Fruit fly (Drosophila melanogaster) whole organism, embryonic: ENCODE data around the gene Cat.

Source experiments
- ATbp ChIP-seq: fragments of 200-800 bp; sonication (Bioruptor generic); optimal IDR thresholded peaks from 2 replicates; lab custom pipeline; 2017; ENCODE audit warnings: missing biosample characterization, mild to moderate bottlenecking, missing genetic modification characterization, missing genetic modification reagents
- Adf1 ChIP-seq: fragments of 200-800 bp; sonication (Bioruptor generic); IDR thresholded peaks from 2 replicates; pipeline ENCODE4 v1.3.6; 2022; ENCODE audit warnings: missing biosample characterization, missing genetic modification characterization
- Atf-2 ChIP-seq: fragments of 200-800 bp; sonication (Bioruptor generic); optimal IDR thresholded peaks from 2 replicates; lab custom pipeline; 2016; ENCODE audit warnings: missing biosample characterization, missing genetic modification characterization
- Awh ChIP-seq: fragments of 200-800 bp; sonication (Bioruptor generic); IDR thresholded peaks from 2 replicates; pipeline ENCODE4, ENCODE4 v1.3.6; 2022; ENCODE audit warnings: missing biosample characterization, missing genetic modification characterization
- Bdp1 ChIP-seq: fragments of 200-800 bp; sonication (Bioruptor generic); optimal IDR thresholded peaks from 3 replicates; lab custom pipeline; 2016; ENCODE audit warnings: missing biosample characterization, missing genetic modification characterization
- C15 ChIP-seq: fragments of 200-800 bp; sonication (Bioruptor generic); IDR thresholded peaks from 3 replicates; pipeline ENCODE4 v1.3.6; 2022; ENCODE audit warnings: missing biosample characterization, missing genetic modification characterization
- CG11504 ChIP-seq: fragments of 200-800 bp; sonication (Bioruptor generic); optimal IDR thresholded peaks from 3 replicates; lab custom pipeline; 2019; ENCODE audit warnings: missing biosample characterization, mild to moderate bottlenecking, missing genetic modification characterization, moderate library complexity
- CG12299 ChIP-seq: fragments of 200-800 bp; sonication (Bioruptor generic); optimal IDR thresholded peaks from 2 replicates; lab custom pipeline; 2018; ENCODE audit warnings: missing biosample characterization, mild to moderate bottlenecking, missing genetic modification characterization
- CG13894 ChIP-seq: fragments of 200-800 bp; sonication (Bioruptor generic); optimal IDR thresholded peaks from 3 replicates; lab custom pipeline; 2018; ENCODE audit warnings: missing biosample characterization, mild to moderate bottlenecking, missing genetic modification characterization, moderate library complexity
- CG17829 ChIP-seq: fragments of 200-800 bp; optimal IDR thresholded peaks from 2 replicates; lab custom pipeline; 2019; ENCODE audit warnings: missing biosample characterization, mild to moderate bottlenecking, missing genetic modification characterization, moderate library complexity
- CG18764 ChIP-seq: fragments of 200-800 bp; sonication (Bioruptor generic); optimal IDR thresholded peaks from 3 replicates; lab custom pipeline; 2016; ENCODE audit warnings: missing biosample characterization, missing genetic modification characterization
- CG2889 ChIP-seq: fragments of 200-800 bp; sonication (Bioruptor generic); IDR thresholded peaks from 3 replicates; pipeline ENCODE4 v1.3.6; 2022; ENCODE audit warnings: missing biosample characterization, missing genetic modification characterization
- CG3847 ChIP-seq: fragments of 200-800 bp; sonication (Bioruptor generic); IDR thresholded peaks from 2 replicates; pipeline ENCODE4 v1.3.6; 2022; ENCODE audit warnings: missing biosample characterization, missing genetic modification characterization
- CG43689 ChIP-seq: fragments of 200-800 bp; sonication (Bioruptor generic); IDR thresholded peaks from 2 replicates; pipeline ENCODE4 v1.3.6; 2022; ENCODE audit warnings: missing biosample characterization, missing genetic modification characterization
- CG5245 ChIP-seq: fragments of 200-800 bp; sonication (Bioruptor generic); optimal IDR thresholded peaks from 3 replicates; lab custom pipeline; 2016; ENCODE audit warnings: missing biosample characterization, missing genetic modification characterization
- CG6791 ChIP-seq: fragments of 200-800 bp; sonication (Bioruptor generic); IDR thresholded peaks from 3 replicates; pipeline ENCODE4 v1.3.6; 2022; ENCODE audit warnings: missing biosample characterization, missing genetic modification characterization; ENCODE audit not compliant: partially characterized antibody
- CG7786 ChIP-seq: fragments of 200-800 bp; sonication (Bioruptor generic); optimal IDR thresholded peaks from 2 replicates; lab custom pipeline; 2016; ENCODE audit warnings: missing biosample characterization, missing genetic modification characterization
- CG9215 ChIP-seq: fragments of 200-800 bp; sonication (Bioruptor generic); IDR thresholded peaks from 2 replicates; pipeline ENCODE4 v1.3.6; 2022; ENCODE audit warnings: missing biosample characterization, missing genetic modification characterization
- CG9797 ChIP-seq: fragments of 200-800 bp; sonication (Bioruptor generic); optimal IDR thresholded peaks from 3 replicates; lab custom pipeline; 2018; ENCODE audit warnings: missing biosample characterization, mild to moderate bottlenecking, missing genetic modification characterization
- Camta ChIP-seq: fragments of 200-800 bp; sonication (Bioruptor generic); optimal IDR thresholded peaks from 2 replicates; lab custom pipeline; 2016; ENCODE audit warnings: missing biosample characterization, missing genetic modification characterization
- CoRest ChIP-seq: fragments of 200-800 bp; sonication (Bioruptor generic); optimal IDR thresholded peaks from 3 replicates; lab custom pipeline; 2018; ENCODE audit warnings: missing biosample characterization, mild to moderate bottlenecking, missing genetic modification characterization, moderate library complexity
- Dp ChIP-seq: fragments of 200-800 bp; sonication (Bioruptor generic); optimal IDR thresholded peaks from 2 replicates; lab custom pipeline; 2018; ENCODE audit warnings: missing biosample characterization, mild to moderate bottlenecking, missing genetic modification characterization, moderate library complexity
- ERR ChIP-seq: fragments of 200-800 bp; sonication (Bioruptor generic); optimal IDR thresholded peaks from 2 replicates; lab custom pipeline; 2016; ENCODE audit warnings: missing biosample characterization, missing genetic modification characterization
- Hey ChIP-seq: fragments of 200-800 bp; sonication (Bioruptor generic); optimal IDR thresholded peaks from 3 replicates; lab custom pipeline; 2018; ENCODE audit warnings: missing biosample characterization, mild to moderate bottlenecking, missing genetic modification characterization
- Kr ChIP-seq: fragments of 200-800 bp; sonication (Bioruptor generic); optimal IDR thresholded peaks from 2 replicates; lab custom pipeline; 2017; ENCODE audit warnings: missing biosample characterization, mild to moderate bottlenecking, missing genetic modification characterization
- MESR4 ChIP-seq: fragments of 200-800 bp; sonication (Bioruptor generic); optimal IDR thresholded peaks from 2 replicates; lab custom pipeline; 2018; ENCODE audit warnings: missing biosample characterization, mild to moderate bottlenecking, missing genetic modification characterization, moderate library complexity
- Max ChIP-seq: fragments of 200-800 bp; sonication (Bioruptor generic); optimal IDR thresholded peaks from 2 replicates; lab custom pipeline; 2016; ENCODE audit warnings: missing biosample characterization, mild to moderate bottlenecking, missing genetic modification characterization
- NK7.1 ChIP-seq: fragments of 200-800 bp; sonication (Bioruptor generic); optimal IDR thresholded peaks from 3 replicates; lab custom pipeline; 2016; ENCODE audit warnings: missing biosample characterization, missing genetic modification characterization
- Nf-YC ChIP-seq: fragments of 200-800 bp; optimal IDR thresholded peaks from 3 replicates; lab custom pipeline; 2019; ENCODE audit warnings: missing biosample characterization, mild to moderate bottlenecking, missing genetic modification characterization, moderate library complexity
- Scr ChIP-seq: fragments of 200-800 bp; sonication (Bioruptor generic); IDR thresholded peaks from 2 replicates; pipeline ENCODE4 v1.3.6; 2022; ENCODE audit warnings: missing biosample characterization, missing genetic modification characterization; ENCODE audit not compliant: partially characterized antibody
- Ssrp ChIP-seq: fragments of 200-800 bp; sonication (Bioruptor generic); optimal IDR thresholded peaks from 2 replicates; lab custom pipeline; 2018; ENCODE audit warnings: missing biosample characterization, mild to moderate bottlenecking, missing genetic modification characterization, moderate library complexity
- ash1 ChIP-seq: fragments of 200-800 bp; sonication (Bioruptor generic); optimal IDR thresholded peaks from 2 replicates; lab custom pipeline; 2018; ENCODE audit warnings: missing biosample characterization, mild to moderate bottlenecking, missing genetic modification characterization
- chif ChIP-seq, 2 experiments: fragments of 200-800 bp; sonication (Bioruptor generic); optimal IDR thresholded peaks; 3 replicates each; lab custom pipeline; 2016; ENCODE audit warnings: missing biosample characterization in 2 of 2, missing genetic modification characterization in 2 of 2
- chinmo ChIP-seq: fragments of 200-800 bp; sonication (Bioruptor generic); IDR thresholded peaks from 4 replicates; pipeline ENCODE4 v1.3.6; 2022; ENCODE audit warnings: missing biosample characterization, missing genetic modification characterization; ENCODE audit not compliant: partially characterized antibody
- chm ChIP-seq: fragments of 200-800 bp; sonication (Bioruptor generic); IDR thresholded peaks from 2 replicates; pipeline ENCODE4 v1.3.6; 2022; ENCODE audit warnings: missing biosample characterization, missing genetic modification characterization
- dan ChIP-seq: fragments of 200-800 bp; sonication (Bioruptor generic); IDR thresholded peaks from 2 replicates; pipeline ENCODE4 v1.3.6; 2022; ENCODE audit warnings: missing biosample characterization, missing genetic modification characterization
- danr ChIP-seq: fragments of 200-800 bp; sonication (Bioruptor generic); IDR thresholded peaks from 2 replicates; pipeline ENCODE4 v1.3.6; 2022; ENCODE audit warnings: missing biosample characterization, missing genetic modification characterization
- emc ChIP-seq: fragments of 200-800 bp; sonication (Bioruptor generic); optimal IDR thresholded peaks from 2 replicates; lab custom pipeline; 2016; ENCODE audit warnings: missing biosample characterization, missing genetic modification characterization
- esg ChIP-seq: fragments of 200-800 bp; sonication (Bioruptor generic); conservative IDR thresholded peaks from 2 replicates; pipeline ENCODE4 v1.3.6; 2022; ENCODE audit warnings: missing biosample characterization, missing genetic modification characterization
- lmd ChIP-seq: fragments of 200-800 bp; sonication (Bioruptor generic); IDR thresholded peaks from 2 replicates; pipeline ENCODE4 v1.3.6; 2022; ENCODE audit warnings: missing biosample characterization, missing genetic modification characterization
- nau ChIP-seq: fragments of 200-800 bp; sonication (Bioruptor generic); optimal IDR thresholded peaks from 3 replicates; lab custom pipeline; 2017; ENCODE audit warnings: missing biosample characterization, mild to moderate bottlenecking, missing genetic modification characterization, missing genetic modification reagents
- pita ChIP-seq: fragments of 200-800 bp; sonication (Bioruptor generic); optimal IDR thresholded peaks from 2 replicates; lab custom pipeline; 2017; ENCODE audit warnings: missing biosample characterization, mild to moderate bottlenecking, missing genetic modification characterization
- prd ChIP-seq, 3 experiments: fragments of >200 bp in 2 of 3; fragments of 200-800 bp in 1 of 3; sonication (Bioruptor generic) in 1 of 3; optimal IDR thresholded peaks in 2 of 3; IDR thresholded peaks in 1 of 3; 2 replicates in 2 of 3; 3 replicates in 1 of 3; pipeline versions ENCODE4 v1.3.6 to Lab custom; 2017 to 2022; ENCODE audit warnings: missing biosample characterization in 1 of 3, missing genetic modification characterization in 1 of 3
- pum ChIP-seq: fragments of 200-800 bp; sonication (Bioruptor generic); optimal IDR thresholded peaks from 2 replicates; lab custom pipeline; 2016; ENCODE audit warnings: missing biosample characterization, missing genetic modification characterization
- sc ChIP-seq, 3 experiments: fragments of >200 bp in 2 of 3; fragments of 200-800 bp in 1 of 3; sonication (Bioruptor generic) in 1 of 3; optimal IDR thresholded peaks; 2 replicates in 2 of 3; 3 replicates in 1 of 3; lab custom pipeline; 2017; ENCODE audit warnings: mild to moderate bottlenecking in 1 of 3, missing biosample characterization in 1 of 3, missing genetic modification characterization in 1 of 3, missing genetic modification reagents in 1 of 3
- slou ChIP-seq: fragments of 200-800 bp; sonication (Bioruptor generic); optimal IDR thresholded peaks from 3 replicates; lab custom pipeline; 2016; ENCODE audit warnings: missing biosample characterization, missing genetic modification characterization
- twi ChIP-seq: fragments of 200-800 bp; optimal IDR thresholded peaks from 2 replicates; lab custom pipeline; 2019; ENCODE audit warnings: missing biosample characterization, mild to moderate bottlenecking, missing genetic modification characterization, moderate library complexity
- wek ChIP-seq: fragments of 200-800 bp; sonication (Bioruptor generic); optimal IDR thresholded peaks from 3 replicates; lab custom pipeline; 2018; ENCODE audit warnings: missing biosample characterization, mild to moderate bottlenecking, missing genetic modification characterization, moderate library complexity
- yki ChIP-seq: fragments of >200 bp; optimal IDR thresholded peaks from 3 replicates; lab custom pipeline; 2018
- z ChIP-seq: fragments of 200-800 bp; sonication (Bioruptor generic); IDR thresholded peaks from 3 replicates; pipeline ENCODE4 v1.3.6; 2022; ENCODE audit warnings: missing biosample characterization, missing genetic modification characterization
- zf30C ChIP-seq: fragments of 200-800 bp; sonication (Bioruptor generic); optimal IDR thresholded peaks from 3 replicates; lab custom pipeline; 2018; ENCODE audit warnings: missing biosample characterization, mild to moderate bottlenecking, missing genetic modification characterization

The Cat gene

dm6 chr3L:18786066-18786426 is 36.4 kb upstream of the Cat start (continued):
- TF ChIP-seq CoRest (tag; lab: Kevin White, UChicago) (peak; percentile 2), esg (GFP tag; lab: Robert Waterston, UW) (peak; percentile 47), Scr (GFP tag; lab: Robert Waterston, UW) (no peak), CG2889 (GFP tag; lab: Robert Waterston, UW) (no peak), Max (GFP tag; lab: Kevin White, UChicago) (no peak), CG12299 (tag; lab: Kevin White, UChicago) (peak; percentile 20), Dp (no peak), ATbp (no peak), danr (GFP tag; lab: Robert Waterston, UW) (0 out of 2 replicates have a peak, but pooled peaks have one; percentile 26), Bdp1 (no peak), CG5245 (GFP tag; lab: Kevin White, UChicago) (no peak), z (no peak), CG13894 (no peak), prd (optimal IDR thresholded peaks at IDR 0.05; lab: Kevin White, UChicago) (no peak), prd (GFP tag; IDR thresholded peaks at IDR 0.05; lab: Robert Waterston, UW) (peak; percentile 46; the same call in 1 of the 3 replicates), CG43689 (GFP tag; lab: Robert Waterston, UW) (peak; percentile 50; the same call in 1 of the 2 replicates), CG17829 (tag; lab: Kevin White, UChicago) (peak; percentile 19), Kr (GFP tag; lab: Kevin White, UChicago) (no peak), emc (no peak), zf30C (GFP tag; lab: Kevin White, UChicago) (no peak), nau (GFP tag; lab: Kevin White, UChicago) (peak; percentile 12), C15 (GFP tag; lab: Robert Waterston, UW) (0 out of 3 replicates have a peak, but pooled peaks have one; percentile 34), Atf-2 (GFP tag; lab: Kevin White, UChicago) (no peak), lmd (GFP tag; lab: Robert Waterston, UW) (peak; percentile 33; the same call in 1 of the 2 replicates), chm (GFP tag; lab: Robert Waterston, UW) (0 out of 2 replicates have a peak, but pooled peaks have one; percentile 49), NK7.1 (no peak), Hey (tag; lab: Kevin White, UChicago) (no peak), yki (no peak), twi (tag; lab: Kevin White, UChicago) (no peak), CG18764 (GFP tag; lab: Kevin White, UChicago) (no peak), MESR4 (GFP tag; lab: Kevin White, UChicago) (no peak), Ssrp (tag; lab: Kevin White, UChicago) (no peak), sc (optimal IDR thresholded peaks at IDR 0.05; lab: Kevin White, UChicago) (no peak), sc (GFP tag; optimal IDR thresholded peaks at IDR 0.05; lab: Kevin White, UChicago) (no peak), CG9797 (no peak), Awh (GFP tag; lab: Robert Waterston, UW) (peak; percentile 39; the same call in 1 of the 2 replicates), CG7786 (GFP tag; lab: Kevin White, UChicago) (no peak), Nf-YC (tag; lab: Kevin White, UChicago) (peak; percentile 8), Camta (GFP tag; lab: Kevin White, UChicago) (peak; percentile 4), CG11504 (peak; percentile 54), ERR (GFP tag; lab: Kevin White, UChicago) (no peak), Adf1 (GFP tag; lab: Robert Waterston, UW) (peak; percentile 87; the same call in 1 of the 2 replicates), pita (GFP tag; lab: Kevin White, UChicago) (no peak), CG9215 (GFP tag; lab: Robert Waterston, UW) (no peak), wek (GFP tag; lab: Kevin White, UChicago) (no peak), CG6791 (GFP tag; lab: Robert Waterston, UW) (no peak), ash1 (GFP tag; lab: Kevin White, UChicago) (no peak), chinmo (GFP tag; lab: Robert Waterston, UW) (no peak), chif (GFP tag; optimal IDR thresholded peaks at IDR 0.05; lab: Kevin White, UChicago) (no peak), CG3847 (GFP tag; lab: Robert Waterston, UW) (no peak), dan (no peak), slou (GFP tag; lab: Kevin White, UChicago) (no peak), pum (GFP tag; lab: Kevin White, UChicago) (no peak)
